Fruit fly (Drosophila melanogaster) whole organism, pupa: ENCODE measurements around the gene Mcr.

Source experiments
- CG10348 ChIP-seq: fragments of 200-800 bp; sonication (Bioruptor generic); IDR thresholded peaks from 2 replicates; pipeline ENCODE4 v1.3.6; 2022; ENCODE audit warnings: missing biosample characterization, missing genetic modification characterization
- CG12605 ChIP-seq: fragments of 200-800 bp; sonication (Bioruptor generic); IDR thresholded peaks from 2 replicates; pipeline ENCODE4 v1.3.6; 2022; ENCODE audit warnings: missing biosample characterization, missing genetic modification characterization
- CG14655 ChIP-seq: fragments of 200-800 bp; sonication (Bioruptor generic); optimal IDR thresholded peaks from 3 replicates; lab custom pipeline; 2017; ENCODE audit warnings: mild to moderate bottlenecking, missing biosample characterization, missing genetic modification reagents, missing genetic modification characterization
- CG34367 ChIP-seq: fragments of 200-800 bp; sonication (Bioruptor generic); optimal IDR thresholded peaks from 2 replicates; lab custom pipeline; 2018; ENCODE audit warnings: missing biosample characterization, mild to moderate bottlenecking, missing genetic modification characterization
- CG4496 ChIP-seq: fragments of 200-800 bp; sonication (Bioruptor generic); IDR thresholded peaks from 3 replicates; pipeline ENCODE4 v1.3.6; 2022; ENCODE audit warnings: missing biosample characterization, missing genetic modification characterization
- CG8159 ChIP-seq: fragments of 200-800 bp; sonication (Bioruptor generic); optimal IDR thresholded peaks from 3 replicates; lab custom pipeline; 2018; ENCODE audit warnings: missing biosample characterization, mild to moderate bottlenecking, missing genetic modification characterization, moderate library complexity
- CG8301 ChIP-seq: fragments of 200-800 bp; sonication (Bioruptor generic); optimal IDR thresholded peaks from 2 replicates; lab custom pipeline; 2018; ENCODE audit warnings: missing biosample characterization, mild to moderate bottlenecking, missing genetic modification characterization
- EcR ChIP-seq: fragments of 200-800 bp; sonication (Bioruptor generic); optimal IDR thresholded peaks from 3 replicates; lab custom pipeline; 2019; ENCODE audit warnings: missing biosample characterization, missing genetic modification characterization, mild to moderate bottlenecking, moderate library complexity, missing genetic modification reagents
- Ets98B ChIP-seq: fragments of 200-800 bp; sonication (Bioruptor generic); IDR thresholded peaks from 2 replicates; pipeline ENCODE4 v1.3.6; 2022; ENCODE audit warnings: missing biosample characterization, missing genetic modification characterization
- Pif1B ChIP-seq: fragments of 200-800 bp; sonication (Bioruptor generic); optimal IDR thresholded peaks from 3 replicates; lab custom pipeline; 2016; ENCODE audit warnings: missing biosample characterization, missing genetic modification characterization

- TF ChIP-seq EcR (GFP tag; lab: Kevin White, UChicago) (no peak), CG8301 (tag; lab: Kevin White, UChicago) (no peak), Ets98B (GFP tag; lab: Robert Waterston, UW) (no peak), CG34367 (no peak), CG10348 (GFP tag; lab: Robert Waterston, UW) (no peak), CG8159 (tag; lab: Kevin White, UChicago) (no peak), CG4496 (GFP tag; lab: Robert Waterston, UW) (no peak), Pif1B (GFP tag; lab: Kevin White, UChicago) (no peak), CG14655 (GFP tag; lab: Kevin White, UChicago) (no peak), CG12605 (GFP tag; lab: Robert Waterston, UW) (no peak)
Measured at dm6 chr2L:8091429-8091828, 8.6 kb upstream of the Mcr start.
